Fruit fly (Drosophila melanogaster): ENCODE results near the gene nmd.

nmd gene

dm6 chr2L:10276846-10277245 is 26.9 kb downstream of the nmd start (continued):
- TF ChIP-seq Dref (GFP tag; IDR thresholded peaks at IDR 0.05) = no peak
- TF ChIP-seq CG3847 (GFP tag; IDR thresholded peaks at IDR 0.05) = no peak
- peak; percentile 63 for TF ChIP-seq Drgx (GFP tag; IDR thresholded peaks at IDR 0.05)
- TF ChIP-seq Eip74EF (GFP tag; optimal IDR thresholded peaks at IDR 0.05) = no peak
- TF ChIP-seq klu (GFP tag; IDR thresholded peaks at IDR 0.05) = no peak

- peak; percentile 23 for TF ChIP-seq az2 (GFP tag; optimal IDR thresholded peaks at IDR 0.05)
- no peak for TF ChIP-seq p53 (GFP tag; optimal IDR thresholded peaks at IDR 0.05)
- TF ChIP-seq Spps (tag; optimal IDR thresholded peaks at IDR 0.05) = peak; percentile 54
- TF ChIP-seq pnt (GFP tag; optimal IDR thresholded peaks at IDR 0.05) = no peak
- TF ChIP-seq HLH3B (GFP tag; IDR thresholded peaks at IDR 0.05) = peak; percentile 46; the same call in 1 of the 2 replicates
- peak in 1 of 2 experiments; percentile 42 for TF ChIP-seq bsh (GFP tag; optimal IDR thresholded peaks at IDR 0.05)
- 0 out of 2 replicates have a peak, but pooled peaks have one; percentile 30 for TF ChIP-seq ara (GFP tag; IDR thresholded peaks at IDR 0.05)
- peak; percentile 4 for TF ChIP-seq Sry-β (GFP tag; optimal IDR thresholded peaks at IDR 0.05)
- TF ChIP-seq bcd (GFP tag; optimal IDR thresholded peaks at IDR 0.05) = no peak
- peak; percentile 74 for TF ChIP-seq Drgx (GFP tag; IDR thresholded peaks at IDR 0.05)
- TF ChIP-seq CG6689 (GFP tag; IDR thresholded peaks at IDR 0.05) = peak; percentile 23
- TF ChIP-seq fd96Cb (tag; optimal IDR thresholded peaks at IDR 0.05) = peak; percentile 45
- TF ChIP-seq CG7271 (tag; optimal IDR thresholded peaks at IDR 0.05) = peak; percentile 41
- TF ChIP-seq nmo (GFP tag; optimal IDR thresholded peaks at IDR 0.05) = peak; percentile 41
- TF ChIP-seq Asciz (GFP tag; optimal IDR thresholded peaks at IDR 0.05) = peak; percentile 75
- peak; percentile 50 for TF ChIP-seq trem (tag; optimal IDR thresholded peaks at IDR 0.05)
- peak; percentile 19 for TF ChIP-seq CG12104 (GFP tag; optimal IDR thresholded peaks at IDR 0.05)
- TF ChIP-seq GATAe (GFP tag; conservative IDR thresholded peaks at IDR 0.05) = no peak
- TF ChIP-seq CG18262 (tag; optimal IDR thresholded peaks at IDR 0.05) = peak; percentile 82
- peak; percentile 17 for TF ChIP-seq CG17186 (GFP tag; optimal IDR thresholded peaks at IDR 0.05)
- peak; percentile 41 for TF ChIP-seq CG4820 (GFP tag; optimal IDR thresholded peaks at IDR 0.05)
- TF ChIP-seq CG8388 (GFP tag; optimal IDR thresholded peaks at IDR 0.05) = peak; percentile 46
- no peak for TF ChIP-seq ham (GFP tag; IDR thresholded peaks at IDR 0.05)
- peak; percentile 34 for TF ChIP-seq CG10431 (GFP tag; optimal IDR thresholded peaks at IDR 0.05)
- TF ChIP-seq D (optimal IDR thresholded peaks at IDR 0.05) = no peak
- TF ChIP-seq D (GFP tag; optimal IDR thresholded peaks at IDR 0.05) = peak; percentile 61
- TF ChIP-seq CG8359 (GFP tag; optimal IDR thresholded peaks at IDR 0.05; ENCODE audit: borderline replicate concordance) = peak; percentile 22
- peak; percentile 13 for TF ChIP-seq CG15696 (tag; optimal IDR thresholded peaks at IDR 0.05)
- peak; percentile 72 for TF ChIP-seq Xrp1 (GFP tag; IDR thresholded peaks at IDR 0.05)
- peak; percentile 45 for TF ChIP-seq CG13775 (GFP tag; optimal IDR thresholded peaks at IDR 0.05)
- peak; percentile 5 for TF ChIP-seq CG1233 (GFP tag; optimal IDR thresholded peaks at IDR 0.05)
- peak; percentile 4 for TF ChIP-seq YL-1 (GFP tag; optimal IDR thresholded peaks at IDR 0.05)
- peak; percentile 18 for TF ChIP-seq CG15601 (tag; optimal IDR thresholded peaks at IDR 0.05)
- peak in 1 of 3 experiments; percentile 45 for TF ChIP-seq lola (GFP tag; optimal IDR thresholded peaks at IDR 0.05)
- TF ChIP-seq nerfin-1 (tag; optimal IDR thresholded peaks at IDR 0.05) = peak; percentile 42
- no peak for TF ChIP-seq ro (GFP tag; IDR thresholded peaks at IDR 0.05)
- peak; percentile 29 for TF ChIP-seq CG2875 (GFP tag; optimal IDR thresholded peaks at IDR 0.05)
- peak; percentile 64 for TF ChIP-seq stc (GFP tag; IDR thresholded peaks at IDR 0.05)
- peak; percentile 66 for TF ChIP-seq CG10979 (tag; optimal IDR thresholded peaks at IDR 0.05)
- peak; percentile 6 for TF ChIP-seq CG9437 (GFP tag; optimal IDR thresholded peaks at IDR 0.05)
- TF ChIP-seq Sox100B (GFP tag; optimal IDR thresholded peaks at IDR 0.05) = peak; percentile 63
- TF ChIP-seq dmrt11E (tag; optimal IDR thresholded peaks at IDR 0.05) = peak; percentile 60
- TF ChIP-seq CG17829 (tag; optimal IDR thresholded peaks at IDR 0.05) = peak; percentile 69
- TF ChIP-seq wor (GFP tag; IDR thresholded peaks at IDR 0.05) = peak; percentile 12; the same call in 1 of the 2 replicates
These were observed 27.3 kb downstream of the nmd start for dm6 chr2L:10276436-10276835.
